Fruit fly (Drosophila melanogaster) whole organism, embryonic: ENCODE results near the gene IFT43.
A peak's percentile ranks its signal among the peaks of the same experiment; 100 is the strongest.

Source experiments
- CG10431 ChIP-seq: fragments of 200-800 bp; sonication (Bioruptor generic); optimal IDR thresholded peaks from 3 replicates; lab custom pipeline; 2018; ENCODE audit warnings: missing biosample characterization, mild to moderate bottlenecking, missing genetic modification characterization
- CG10565 ChIP-seq: fragments of 200-800 bp; sonication (Bioruptor generic); optimal IDR thresholded peaks from 3 replicates; lab custom pipeline; 2016; ENCODE audit warnings: missing biosample characterization, mild to moderate bottlenecking, missing genetic modification characterization
- CG11504 ChIP-seq: fragments of 200-800 bp; sonication (Bioruptor generic); optimal IDR thresholded peaks from 3 replicates; lab custom pipeline; 2019; ENCODE audit warnings: missing biosample characterization, mild to moderate bottlenecking, missing genetic modification characterization, moderate library complexity
- CG11560 ChIP-seq: fragments of 200-800 bp; sonication (Bioruptor generic); IDR thresholded peaks from 3 replicates; pipeline ENCODE4 v1.3.6; 2022; ENCODE audit warnings: missing biosample characterization, missing genetic modification characterization
- CG11723 ChIP-seq: fragments of 200-800 bp; sonication (Bioruptor generic); optimal IDR thresholded peaks from 2 replicates; lab custom pipeline; 2017; ENCODE audit warnings: missing biosample characterization, mild to moderate bottlenecking, missing genetic modification characterization
- CG12236 ChIP-seq: fragments of 200-800 bp; sonication (Bioruptor generic); optimal IDR thresholded peaks from 2 replicates; lab custom pipeline; 2016; ENCODE audit warnings: missing biosample characterization, missing genetic modification characterization
- CG12299 ChIP-seq: fragments of 200-800 bp; sonication (Bioruptor generic); optimal IDR thresholded peaks from 2 replicates; lab custom pipeline; 2018; ENCODE audit warnings: missing biosample characterization, mild to moderate bottlenecking, missing genetic modification characterization
- CG12744 ChIP-seq: fragments of 200-800 bp; sonication (Bioruptor generic); optimal IDR thresholded peaks from 2 replicates; lab custom pipeline; 2016; ENCODE audit warnings: missing biosample characterization, missing genetic modification characterization
- CG1529 ChIP-seq: fragments of 200-800 bp; sonication (Bioruptor generic); optimal IDR thresholded peaks from 3 replicates; lab custom pipeline; 2018; ENCODE audit warnings: missing biosample characterization, missing genetic modification characterization
- CG1603 ChIP-seq: fragments of 200-800 bp; sonication (Bioruptor generic); optimal IDR thresholded peaks from 2 replicates; lab custom pipeline; 2019; ENCODE audit warnings: missing biosample characterization, mild to moderate bottlenecking, missing genetic modification characterization, moderate library complexity
- CG18262 ChIP-seq: fragments of 200-800 bp; optimal IDR thresholded peaks from 3 replicates; lab custom pipeline; 2019; ENCODE audit warnings: missing biosample characterization, mild to moderate bottlenecking, missing genetic modification characterization, moderate library complexity
- CG18619 ChIP-seq: fragments of 200-800 bp; sonication (Bioruptor generic); optimal IDR thresholded peaks from 3 replicates; lab custom pipeline; 2017; ENCODE audit warnings: missing biosample characterization, mild to moderate bottlenecking, missing genetic modification characterization
- CG18764 ChIP-seq: fragments of 200-800 bp; sonication (Bioruptor generic); optimal IDR thresholded peaks from 3 replicates; lab custom pipeline; 2016; ENCODE audit warnings: missing biosample characterization, missing genetic modification characterization
- CG31365 ChIP-seq: fragments of 200-800 bp; sonication (Bioruptor generic); optimal IDR thresholded peaks from 2 replicates; lab custom pipeline; 2018; ENCODE audit warnings: missing biosample characterization, mild to moderate bottlenecking, missing genetic modification characterization
- CG3838 ChIP-seq: fragments of 200-800 bp; sonication (Bioruptor generic); optimal IDR thresholded peaks from 3 replicates; lab custom pipeline; 2016; ENCODE audit warnings: missing biosample characterization, missing genetic modification characterization
- CG8290 ChIP-seq, 3 experiments: fragments of 200-800 bp; sonication (Bioruptor generic); optimal IDR thresholded peaks; 2 replicates each; lab custom pipeline; 2016 to 2019; ENCODE audit warnings: missing biosample characterization in 3 of 3, missing genetic modification characterization in 3 of 3, mild to moderate bottlenecking in 2 of 3, moderate library complexity in 1 of 3
- Chrac-16 ChIP-seq: fragments of 200-800 bp; sonication (Bioruptor generic); optimal IDR thresholded peaks from 3 replicates; lab custom pipeline; 2016; ENCODE audit warnings: missing biosample characterization, missing genetic modification characterization
- Dfd ChIP-seq, 2 experiments: fragments of >200 bp; optimal IDR thresholded peaks; 2 replicates each; lab custom pipeline; 2017; ENCODE audit warnings: missing biosample characterization in 2 of 2, missing genetic modification characterization in 2 of 2
- Dll ChIP-seq: fragments of 200-800 bp; sonication (Bioruptor generic); IDR thresholded peaks from 4 replicates; pipeline ENCODE4 v1.3.6; 2022; ENCODE audit warnings: missing biosample characterization, missing genetic modification characterization; ENCODE audit not compliant: partially characterized antibody
- E2f1 ChIP-seq: fragments of 200-800 bp; sonication (Bioruptor generic); IDR thresholded peaks from 2 replicates; pipeline ENCODE4 v1.3.6; 2022; ENCODE audit warnings: missing biosample characterization, missing genetic modification characterization
- ERR ChIP-seq: fragments of 200-800 bp; sonication (Bioruptor generic); optimal IDR thresholded peaks from 2 replicates; lab custom pipeline; 2016; ENCODE audit warnings: missing biosample characterization, missing genetic modification characterization
- Fer2 ChIP-seq: fragments of 200-800 bp; sonication (Bioruptor generic); optimal IDR thresholded peaks from 2 replicates; lab custom pipeline; 2018; ENCODE audit warnings: missing biosample characterization, mild to moderate bottlenecking, missing genetic modification characterization, moderate library complexity
- Hr3 ChIP-seq: fragments of 200-800 bp; sonication (Bioruptor generic); optimal IDR thresholded peaks from 3 replicates; lab custom pipeline; 2016; ENCODE audit warnings: missing biosample characterization, missing genetic modification characterization
- Kr ChIP-seq: fragments of 200-800 bp; sonication (Bioruptor generic); optimal IDR thresholded peaks from 2 replicates; lab custom pipeline; 2017; ENCODE audit warnings: missing biosample characterization, mild to moderate bottlenecking, missing genetic modification characterization
- Lpt ChIP-seq: fragments of >200 bp; optimal IDR thresholded peaks from 2 replicates; lab custom pipeline; 2018; ENCODE audit warnings: missing biosample characterization, missing genetic modification characterization
- Nf-YB ChIP-seq: fragments of 200-800 bp; sonication (Bioruptor generic); optimal IDR thresholded peaks from 3 replicates; lab custom pipeline; 2019; ENCODE audit warnings: missing biosample characterization, mild to moderate bottlenecking, missing genetic modification characterization, moderate library complexity
- abd-A ChIP-seq: fragments of 200-800 bp; sonication (Bioruptor generic); optimal IDR thresholded peaks from 3 replicates; lab custom pipeline; 2019; ENCODE audit warnings: missing biosample characterization, mild to moderate bottlenecking, missing genetic modification characterization, moderate library complexity
- bigmax ChIP-seq: fragments of 200-800 bp; sonication (Bioruptor generic); optimal IDR thresholded peaks from 2 replicates; lab custom pipeline; 2018; ENCODE audit warnings: missing biosample characterization, mild to moderate bottlenecking, missing genetic modification characterization
- dimm ChIP-seq: fragments of 200-800 bp; sonication (Bioruptor generic); IDR thresholded peaks from 2 replicates; pipeline ENCODE4 v1.3.6; 2022; ENCODE audit warnings: missing biosample characterization, missing genetic modification characterization
- dmrt11E ChIP-seq: fragments of 200-800 bp; sonication (Bioruptor generic); optimal IDR thresholded peaks from 3 replicates; lab custom pipeline; 2018; ENCODE audit warnings: missing biosample characterization, mild to moderate bottlenecking, missing genetic modification characterization, moderate library complexity
- fd96Cb ChIP-seq: fragments of 200-800 bp; sonication (Bioruptor generic); optimal IDR thresholded peaks from 2 replicates; lab custom pipeline; 2018; ENCODE audit warnings: missing biosample characterization, mild to moderate bottlenecking, missing genetic modification characterization, moderate library complexity
- ftz-f1 ChIP-seq: fragments of 200-800 bp; sonication (Bioruptor generic); optimal IDR thresholded peaks from 2 replicates; lab custom pipeline; 2016; ENCODE audit warnings: missing biosample characterization, missing genetic modification characterization
- fu2 ChIP-seq: fragments of 200-800 bp; sonication (Bioruptor generic); optimal IDR thresholded peaks from 2 replicates; lab custom pipeline; 2016; ENCODE audit warnings: missing biosample characterization, missing genetic modification characterization
- gfzf ChIP-seq: fragments of 200-800 bp; sonication (Bioruptor generic); optimal IDR thresholded peaks from 2 replicates; lab custom pipeline; 2016; ENCODE audit warnings: missing biosample characterization, mild to moderate bottlenecking, missing genetic modification characterization, moderate library complexity
- gsb-n ChIP-seq: fragments of 200-800 bp; sonication (Bioruptor generic); optimal IDR thresholded peaks from 3 replicates; lab custom pipeline; 2018; ENCODE audit warnings: missing biosample characterization, mild to moderate bottlenecking, missing genetic modification characterization
- gt ChIP-seq: fragments of 200-800 bp; sonication (Bioruptor generic); IDR thresholded peaks from 2 replicates; pipeline ENCODE4 v1.3.6; 2022; ENCODE audit warnings: missing biosample characterization, missing genetic modification characterization
- mirr ChIP-seq: fragments of 200-800 bp; sonication (Bioruptor generic); optimal IDR thresholded peaks from 3 replicates; lab custom pipeline; 2018; ENCODE audit warnings: missing biosample characterization, mild to moderate bottlenecking, missing genetic modification characterization
- nerfin-1 ChIP-seq: fragments of 200-800 bp; sonication (Bioruptor generic); optimal IDR thresholded peaks from 3 replicates; lab custom pipeline; 2019; ENCODE audit warnings: missing biosample characterization, mild to moderate bottlenecking, missing genetic modification characterization, moderate library complexity
- otp ChIP-seq: fragments of 200-800 bp; sonication (Bioruptor generic); IDR thresholded peaks from 3 replicates; pipeline ENCODE4, ENCODE4 v1.3.6; 2022; ENCODE audit warnings: missing biosample characterization, missing genetic modification characterization
- pita ChIP-seq: fragments of 200-800 bp; sonication (Bioruptor generic); optimal IDR thresholded peaks from 2 replicates; lab custom pipeline; 2017; ENCODE audit warnings: missing biosample characterization, mild to moderate bottlenecking, missing genetic modification characterization
- row ChIP-seq: fragments of 200-800 bp; sonication (Bioruptor generic); IDR thresholded peaks from 3 replicates; pipeline ENCODE4 v1.3.6; 2022; ENCODE audit warnings: missing biosample characterization, missing genetic modification characterization
- run ChIP-seq: fragments of 200-800 bp; sonication (Bioruptor generic); optimal IDR thresholded peaks from 3 replicates; lab custom pipeline; 2018; ENCODE audit warnings: missing biosample characterization, mild to moderate bottlenecking, missing genetic modification characterization
- seq ChIP-seq: fragments of 200-800 bp; sonication (Bioruptor generic); IDR thresholded peaks from 2 replicates; pipeline ENCODE4 v1.3.6; 2022; ENCODE audit warnings: missing biosample characterization, missing genetic modification characterization
- sim ChIP-seq: fragments of 200-800 bp; sonication (Bioruptor generic); IDR thresholded peaks from 2 replicates; pipeline ENCODE4 v1.3.6; 2022; ENCODE audit warnings: missing biosample characterization, missing genetic modification characterization
- sqz ChIP-seq: fragments of 200-800 bp; sonication (Bioruptor generic); optimal IDR thresholded peaks from 3 replicates; lab custom pipeline; 2018; ENCODE audit warnings: missing biosample characterization, mild to moderate bottlenecking, missing genetic modification characterization
- ssp ChIP-seq: fragments of 200-800 bp; sonication (Bioruptor generic); IDR thresholded peaks from 2 replicates; pipeline ENCODE4 v1.3.6; 2022; ENCODE audit warnings: missing biosample characterization, missing genetic modification characterization
- stwl ChIP-seq: fragments of 200-800 bp; sonication (Bioruptor generic); optimal IDR thresholded peaks from 3 replicates; lab custom pipeline; 2018; ENCODE audit warnings: missing biosample characterization, mild to moderate bottlenecking, missing genetic modification characterization, moderate library complexity
- trh ChIP-seq: fragments of 200-800 bp; sonication (Bioruptor generic); optimal IDR thresholded peaks from 2 replicates; lab custom pipeline; 2016; ENCODE audit warnings: missing biosample characterization, missing genetic modification characterization
- vvl ChIP-seq: fragments of 200-800 bp; sonication (Bioruptor generic); IDR thresholded peaks from 2 replicates; pipeline ENCODE4 v1.3.6; 2022; ENCODE audit warnings: missing biosample characterization, missing genetic modification characterization

The IFT43 gene

DNA sequence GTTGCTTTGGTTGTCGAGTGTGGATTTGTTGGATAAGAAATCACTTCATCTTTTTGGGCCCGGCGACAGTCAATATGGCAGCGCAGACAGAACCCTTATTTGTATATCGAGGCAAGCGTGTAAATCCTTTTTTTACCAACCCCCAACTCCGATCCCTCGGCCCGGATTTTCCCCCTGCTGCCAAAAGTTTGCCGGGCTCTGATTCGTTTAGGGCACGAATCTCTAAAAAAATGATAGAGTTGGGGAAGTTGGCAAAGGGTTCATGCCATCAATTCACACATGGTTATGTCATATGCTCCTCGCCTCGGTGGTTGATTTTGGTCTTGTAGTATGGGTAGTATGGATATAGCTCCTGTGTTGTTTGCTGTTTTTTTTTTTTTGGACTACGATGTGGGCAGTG is 8.0 kb downstream of the IFT43 start (continued):
- no peak for TF ChIP-seq sim (GFP tag; lab: Robert Waterston, UW)
- no peak for TF ChIP-seq Fer2 (tag; lab: Kevin White, UChicago)
- TF ChIP-seq row (GFP tag; lab: Robert Waterston, UW), result no peak
- TF ChIP-seq CG18619 (GFP tag; lab: Kevin White, UChicago), result no peak
- TF ChIP-seq CG18764 (GFP tag; lab: Kevin White, UChicago), result no peak
- no peak for TF ChIP-seq mirr (GFP tag; lab: Kevin White, UChicago)
- no peak for TF ChIP-seq Hr3
- no peak for TF ChIP-seq dmrt11E (tag; lab: Kevin White, UChicago)
- TF ChIP-seq Nf-YB (GFP tag; lab: Kevin White, UChicago), result peak; percentile 90
- no peak for TF ChIP-seq pita (GFP tag; lab: Kevin White, UChicago)
- TF ChIP-seq fu2 (GFP tag; lab: Kevin White, UChicago), result no peak
- no peak for TF ChIP-seq CG11560
- TF ChIP-seq dimm, result no peak
- no peak for TF ChIP-seq ftz-f1 (GFP tag; lab: Kevin White, UChicago)
- no peak for TF ChIP-seq gfzf (GFP tag; lab: Kevin White, UChicago)
- no peak for TF ChIP-seq CG12299 (tag; lab: Kevin White, UChicago)
- TF ChIP-seq E2f1 (GFP tag; lab: Robert Waterston, UW), result no peak
- TF ChIP-seq CG1529 (GFP tag; lab: Kevin White, UChicago), result no peak
- TF ChIP-seq run (tag; lab: Kevin White, UChicago), result no peak
- TF ChIP-seq ssp, result no peak
- no peak for TF ChIP-seq Chrac-16 (GFP tag; lab: Kevin White, UChicago)
- peak; percentile 45; the same call in 1 of the 2 replicates for TF ChIP-seq seq (GFP tag; lab: Robert Waterston, UW)
- no peak for TF ChIP-seq otp (GFP tag; lab: Robert Waterston, UW)
- no peak for TF ChIP-seq CG12236 (GFP tag; lab: Kevin White, UChicago)
- TF ChIP-seq CG11723 (GFP tag; lab: Kevin White, UChicago), result no peak
- no peak for TF ChIP-seq CG3838 (GFP tag; lab: Kevin White, UChicago)
- no peak for TF ChIP-seq CG8290 (GFP tag; optimal IDR thresholded peaks at IDR 0.05; lab: Kevin White, UChicago)
- no peak for TF ChIP-seq CG8290 (tag; optimal IDR thresholded peaks at IDR 0.05; lab: Kevin White, UChicago)

DNA sequence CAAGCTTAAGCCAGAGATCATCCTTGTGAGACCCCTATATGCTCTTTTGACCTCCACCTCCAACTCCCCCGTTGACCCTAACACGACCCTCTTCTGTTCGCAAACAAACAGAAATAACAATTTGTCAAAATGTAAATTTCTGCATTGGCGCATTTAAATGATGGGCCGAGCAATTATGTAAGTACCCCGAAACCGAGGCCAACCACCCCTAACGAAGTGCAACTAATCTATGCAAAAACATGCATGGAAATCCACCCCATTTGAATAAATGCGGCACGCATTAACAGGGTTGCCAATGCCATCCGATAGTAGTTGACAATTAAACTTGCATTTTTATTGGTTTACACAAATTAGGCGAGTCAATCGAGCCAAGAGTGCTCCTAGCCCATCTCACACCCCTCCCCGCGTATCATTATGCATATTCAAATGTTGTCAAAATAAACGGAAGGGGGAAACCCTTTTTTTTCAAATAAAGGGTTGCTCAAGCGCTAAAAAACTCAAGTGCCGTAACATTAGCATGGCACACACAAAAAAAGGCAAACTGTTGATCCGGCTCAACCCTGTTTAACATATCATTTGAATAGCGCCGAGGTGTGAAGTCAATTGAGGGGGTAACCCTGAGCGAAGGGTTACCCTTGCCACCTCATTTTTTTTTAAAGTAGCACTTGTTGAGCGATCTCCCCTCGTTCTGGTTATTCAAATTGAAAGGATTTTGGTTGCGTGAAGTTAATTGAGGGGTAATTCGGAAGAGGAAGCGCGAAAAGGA is 13.0 kb downstream of the IFT43 start:
- peak; percentile 77 for TF ChIP-seq vvl (GFP tag; lab: Robert Waterston, UW)
- TF ChIP-seq CG12744 (GFP tag; lab: Kevin White, UChicago), result no peak
- TF ChIP-seq Kr (GFP tag; lab: Kevin White, UChicago), result peak; percentile 96
- peak; percentile 10 for TF ChIP-seq CG1603 (tag; lab: Kevin White, UChicago)
- no peak for TF ChIP-seq CG10565 (GFP tag; lab: Kevin White, UChicago)
- TF ChIP-seq CG10431 (GFP tag; lab: Kevin White, UChicago), result peak; percentile 48
- TF ChIP-seq CG31365, result no peak
- no peak for TF ChIP-seq trh (GFP tag; lab: Kevin White, UChicago)
- no peak for TF ChIP-seq CG11504 (tag; lab: Kevin White, UChicago)
- TF ChIP-seq stwl (tag; lab: Kevin White, UChicago), result peak; percentile 25
- peak; percentile 70; the same call in 1 of the 2 replicates for TF ChIP-seq seq (GFP tag; lab: Robert Waterston, UW)
- no peak for TF ChIP-seq ERR (GFP tag; lab: Kevin White, UChicago)
- peak; percentile 9 for TF ChIP-seq CG18262
- TF ChIP-seq Dll (GFP tag; lab: Robert Waterston, UW), result 0 out of 4 replicates have a peak, but pooled peaks have one; percentile 21
- no peak for TF ChIP-seq gt
- TF ChIP-seq gsb-n (tag; lab: Kevin White, UChicago), result peak; percentile 90
- TF ChIP-seq bigmax (GFP tag; lab: Kevin White, UChicago), result no peak
- peak; percentile 64 for TF ChIP-seq Nf-YB (GFP tag; lab: Kevin White, UChicago)
- TF ChIP-seq nerfin-1, result peak; percentile 25
- peak; percentile 92 for TF ChIP-seq sqz
- TF ChIP-seq Dfd (GFP tag; optimal IDR thresholded peaks at IDR 0.05; lab: Kevin White, UChicago), result no peak
- no peak for TF ChIP-seq fd96Cb (tag; lab: Kevin White, UChicago)
- no peak for TF ChIP-seq Lpt (GFP tag; lab: Kevin White, UChicago)
- TF ChIP-seq abd-A (tag; lab: Kevin White, UChicago), result peak; percentile 33
